Worm (Caenorhabditis elegans): Measurements from ENCODE around the gene T16G12.4.

The T16G12.4 gene

ce11 chrIII:10069278-10069677 lies 11.7 kb downstream of the T16G12.4 start, which contains the start of gene T16G12.6:
Gene T16G12.6 (plus strand): TSS chrIII:10069578.
- no peak for TF ChIP-seq klf-2 (GFP tag; conservative IDR thresholded peaks at IDR 0.05)

ce11 chrIII:10076042-10076441 lies 18.4 kb downstream of the T16G12.4 start:
- TF ChIP-seq flt-1 (GFP tag; IDR thresholded peaks at IDR 0.05) (no peak), ztf-23 (GFP tag; IDR thresholded peaks at IDR 0.05) (no peak)

- TF ChIP-seq tab-1 (GFP tag; IDR thresholded peaks at IDR 0.05) = no peak
- no peak for TF ChIP-seq klf-2 (GFP tag; conservative IDR thresholded peaks at IDR 0.05)
- no peak for TF ChIP-seq cog-1 (tag; optimal IDR thresholded peaks at IDR 0.05)
- no peak for TF ChIP-seq T22C8.4 (GFP tag; IDR thresholded peaks at IDR 0.05)
- no peak for TF ChIP-seq med-1 (GFP tag; optimal IDR thresholded peaks at IDR 0.05; ENCODE audit: insufficient read depth)
- no peak for TF ChIP-seq ztf-29 (GFP tag; IDR thresholded peaks at IDR 0.05)
- no peak for TF ChIP-seq ref-1 (GFP tag; conservative IDR thresholded peaks at IDR 0.05)
- no peak for TF ChIP-seq flt-1 (GFP tag; IDR thresholded peaks at IDR 0.05)
- no peak for TF ChIP-seq ztf-23 (GFP tag; IDR thresholded peaks at IDR 0.05)
Observed at ce11 chrIII:10078151-10078550, 20.5 kb downstream of the T16G12.4 start, which contains the start of gene T16G12.9. Gene T16G12.9 (minus strand): TSS chrIII:10078251.

ce11 chrIII:10078784-10079183 lies 21.2 kb downstream of the T16G12.4 start:
- no peak for TF ChIP-seq ztf-23 (GFP tag; IDR thresholded peaks at IDR 0.05)
- TF ChIP-seq klf-2 (GFP tag; conservative IDR thresholded peaks at IDR 0.05) = no peak
- no peak for TF ChIP-seq tab-1 (GFP tag; IDR thresholded peaks at IDR 0.05)
- TF ChIP-seq cog-1 (tag; optimal IDR thresholded peaks at IDR 0.05) = no peak
- TF ChIP-seq flt-1 (GFP tag; IDR thresholded peaks at IDR 0.05) = no peak
- TF ChIP-seq T22C8.4 (GFP tag; IDR thresholded peaks at IDR 0.05) = no peak
- TF ChIP-seq ref-1 (GFP tag; conservative IDR thresholded peaks at IDR 0.05) = no peak
- no peak for TF ChIP-seq ztf-29 (GFP tag; IDR thresholded peaks at IDR 0.05)
- no peak for TF ChIP-seq med-1 (GFP tag; optimal IDR thresholded peaks at IDR 0.05; ENCODE audit: insufficient read depth)

ce11 chrIII:10083242-10083641 lies 25.6 kb downstream of the T16G12.4 start, which contains the start of gene T16H12.3:
Gene T16H12.3 (minus strand): TSS chrIII:10083292.
- TF ChIP-seq ref-1 (GFP tag; conservative IDR thresholded peaks at IDR 0.05) (no peak), T22C8.4 (GFP tag; IDR thresholded peaks at IDR 0.05) (no peak), cog-1 (tag; optimal IDR thresholded peaks at IDR 0.05) (no peak), flt-1 (GFP tag; IDR thresholded peaks at IDR 0.05) (no peak), ztf-23 (GFP tag; IDR thresholded peaks at IDR 0.05) (no peak), tab-1 (GFP tag; IDR thresholded peaks at IDR 0.05) (no peak), klf-2 (GFP tag; conservative IDR thresholded peaks at IDR 0.05) (no peak), ztf-29 (GFP tag; IDR thresholded peaks at IDR 0.05) (no peak), med-1 (GFP tag; optimal IDR thresholded peaks at IDR 0.05; ENCODE audit: insufficient read depth) (no peak)

ce11 chrIII:10085103-10085502 lies 27.5 kb downstream of the T16G12.4 start, which contains the start of gene T16H12.13:
Gene T16H12.13 (plus strand): TSS chrIII:10085403.
- TF ChIP-seq ztf-23 (GFP tag; IDR thresholded peaks at IDR 0.05) (no peak), cog-1 (tag; optimal IDR thresholded peaks at IDR 0.05) (no peak), klf-2 (GFP tag; conservative IDR thresholded peaks at IDR 0.05) (no peak), tab-1 (GFP tag; IDR thresholded peaks at IDR 0.05) (no peak), med-1 (GFP tag; optimal IDR thresholded peaks at IDR 0.05; ENCODE audit: insufficient read depth) (no peak), ref-1 (GFP tag; conservative IDR thresholded peaks at IDR 0.05) (no peak), flt-1 (GFP tag; IDR thresholded peaks at IDR 0.05) (no peak), ztf-29 (GFP tag; IDR thresholded peaks at IDR 0.05) (no peak), T22C8.4 (GFP tag; IDR thresholded peaks at IDR 0.05) (no peak)

- TF ChIP-seq cog-1 (tag; optimal IDR thresholded peaks at IDR 0.05) = no peak
- TF ChIP-seq ztf-23 (GFP tag; IDR thresholded peaks at IDR 0.05) = no peak
- no peak for TF ChIP-seq tab-1 (GFP tag; IDR thresholded peaks at IDR 0.05)
- no peak for TF ChIP-seq flt-1 (GFP tag; IDR thresholded peaks at IDR 0.05)
- no peak for TF ChIP-seq med-1 (GFP tag; optimal IDR thresholded peaks at IDR 0.05; ENCODE audit: insufficient read depth)
- TF ChIP-seq ref-1 (GFP tag; conservative IDR thresholded peaks at IDR 0.05) = no peak
- TF ChIP-seq ztf-29 (GFP tag; IDR thresholded peaks at IDR 0.05) = no peak
- TF ChIP-seq klf-2 (GFP tag; conservative IDR thresholded peaks at IDR 0.05) = no peak
- TF ChIP-seq T22C8.4 (GFP tag; IDR thresholded peaks at IDR 0.05) = no peak
Observed at ce11 chrIII:10085574-10085973, 28.0 kb downstream of the T16G12.4 start.

ce11 chrIII:10085983-10086382 lies 28.4 kb downstream of the T16G12.4 start, which contains the start of gene T16H12.2:
Gene T16H12.2 (plus strand): TSS chrIII:10086283.
- TF ChIP-seq flt-1 (GFP tag; IDR thresholded peaks at IDR 0.05) = no peak
- TF ChIP-seq T22C8.4 (GFP tag; IDR thresholded peaks at IDR 0.05) = no peak
- TF ChIP-seq med-1 (GFP tag; optimal IDR thresholded peaks at IDR 0.05; ENCODE audit: insufficient read depth) = no peak
- TF ChIP-seq cog-1 (tag; optimal IDR thresholded peaks at IDR 0.05) = no peak
- TF ChIP-seq ztf-29 (GFP tag; IDR thresholded peaks at IDR 0.05) = no peak
- TF ChIP-seq tab-1 (GFP tag; IDR thresholded peaks at IDR 0.05) = no peak

ce11 chrIII:10088508-10088981 lies 30.9 kb downstream of the T16G12.4 start, which contains the start of gene hal-2:
Gene hal-2 (minus strand): TSS chrIII:10088931.
- TF ChIP-seq flt-1 (GFP tag; IDR thresholded peaks at IDR 0.05) (no peak), cog-1 (tag; optimal IDR thresholded peaks at IDR 0.05) (no peak)

ce11 chrIII:10090685-10091084 lies 33.1 kb downstream of the T16G12.4 start, which contains the start of gene gtf-2H2C:
Gene gtf-2H2C (minus strand): TSS chrIII:10090785.
- TF ChIP-seq ztf-29 (GFP tag; IDR thresholded peaks at IDR 0.05) (no peak), flt-1 (GFP tag; IDR thresholded peaks at IDR 0.05) (no peak)

- TF ChIP-seq ref-1 (GFP tag; conservative IDR thresholded peaks at IDR 0.05) = no peak
- no peak for TF ChIP-seq T22C8.4 (GFP tag; IDR thresholded peaks at IDR 0.05)
- TF ChIP-seq flt-1 (GFP tag; IDR thresholded peaks at IDR 0.05) = no peak
- TF ChIP-seq med-1 (GFP tag; optimal IDR thresholded peaks at IDR 0.05; ENCODE audit: insufficient read depth) = no peak
- no peak for TF ChIP-seq tab-1 (GFP tag; IDR thresholded peaks at IDR 0.05)
- TF ChIP-seq ztf-29 (GFP tag; IDR thresholded peaks at IDR 0.05) = no peak
- TF ChIP-seq cog-1 (tag; optimal IDR thresholded peaks at IDR 0.05) = no peak
- no peak for TF ChIP-seq ztf-23 (GFP tag; IDR thresholded peaks at IDR 0.05)
- no peak for TF ChIP-seq klf-2 (GFP tag; conservative IDR thresholded peaks at IDR 0.05)
Observed at ce11 chrIII:10093093-10093492, 35.5 kb downstream of the T16G12.4 start.
